Worm (Caenorhabditis elegans) whole organism, young adult: ENCODE results near the gene R05A10.2.

Experiments
- ama-1 ChIP-seq, 3 experiments: fragments of 150-350 bp in 1 of 3; sonication (generic microtip) in 2 of 3; optimal IDR thresholded peaks; 2 replicates each; lab custom pipeline; 2014 to 2018; ENCODE audit warnings: missing biosample characterization in 2 of 3, missing genetic modification characterization in 2 of 3, missing genetic modification reagents in 2 of 3
- hlh-26 ChIP-seq: fragments of 200-800 bp; sonication (Bioruptor generic); conservative IDR thresholded peaks from 2 replicates; pipeline ENCODE4 v1.3.6; 2022; ENCODE audit warnings: missing genetic modification reagents, missing genetic modification characterization, missing compliant biosample characterization
- lir-1 ChIP-seq: fragments of 200-800 bp; sonication (Bioruptor generic); conservative IDR thresholded peaks from 2 replicates; pipeline ENCODE4 v1.3.6; 2022; ENCODE audit warnings: missing genetic modification reagents, missing genetic modification characterization, missing compliant biosample characterization
- unc-62 ChIP-seq: fragments of 150-350 bp; optimal IDR thresholded peaks from 2 replicates; lab custom pipeline; 2014; ENCODE audit warnings: missing biosample characterization, missing genetic modification reagents, missing genetic modification characterization

DNA sequence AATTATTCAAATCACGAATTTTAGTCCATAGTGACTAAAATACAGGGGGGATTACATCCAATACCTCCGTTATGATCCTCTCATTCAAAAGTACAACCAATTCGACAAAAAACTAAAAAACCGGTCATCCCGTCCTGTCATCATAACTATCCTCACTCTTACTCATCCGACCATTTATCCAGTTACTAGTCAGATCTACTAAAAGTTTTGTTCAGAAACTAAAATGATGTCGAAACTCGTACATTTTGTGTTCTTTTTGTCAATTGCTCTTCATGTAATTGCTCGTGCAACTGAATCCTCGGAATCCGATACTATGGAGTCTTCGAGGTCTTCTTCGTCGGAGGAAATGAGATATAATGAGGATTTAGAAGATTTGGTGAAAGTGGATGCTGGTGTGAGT, at the start of gene R05A10.2:
- TF ChIP-seq unc-62 (GFP tag; lab: Kevin White, UChicago) = no peak
- TF ChIP-seq hlh-26 = no peak
- TF ChIP-seq ama-1 (optimal IDR thresholded peaks at IDR 0.05; lab: Kevin White, UChicago) = no peak
- no peak for TF ChIP-seq ama-1 (GFP tag; optimal IDR thresholded peaks at IDR 0.05; lab: Kevin White, UChicago)
- TF ChIP-seq lir-1 = no peak
